Worm (Caenorhabditis elegans) whole organism, L3 larva: Measurements from ENCODE around the gene F23F12.12.

ENCODE experiments used
- R02D3.7 ChIP-seq: fragments of 150-350 bp; optimal IDR thresholded peaks from 2 replicates; lab custom pipeline; 2014; ENCODE audit warnings: missing biosample characterization, missing genetic modification characterization
- ZK546.5 ChIP-seq: sonication (generic microtip); optimal IDR thresholded peaks from 2 replicates; lab custom pipeline; 2017; ENCODE audit warnings: missing biosample characterization, missing genetic modification characterization
- aly-2 ChIP-seq: fragments of 150-350 bp; optimal IDR thresholded peaks from 2 replicates; lab custom pipeline; 2014; ENCODE audit warnings: missing biosample characterization, missing genetic modification characterization
- ama-1 ChIP-seq: fragments of 150-350 bp; optimal IDR thresholded peaks from 2 replicates; lab custom pipeline; 2018
- ceh-16 ChIP-seq: sonication (generic microtip); optimal IDR thresholded peaks from 2 replicates; lab custom pipeline; 2017; ENCODE audit warnings: missing biosample characterization, missing genetic modification characterization
- ceh-28 ChIP-seq: fragments of 150-350 bp; optimal IDR thresholded peaks from 2 replicates; lab custom pipeline; 2014; ENCODE audit warnings: missing biosample characterization, missing genetic modification reagents, missing genetic modification characterization
- ceh-82 ChIP-seq: fragments of 150-350 bp; optimal IDR thresholded peaks from 2 replicates; lab custom pipeline; 2014; ENCODE audit warnings: missing biosample characterization, missing genetic modification characterization
- ceh-9 ChIP-seq: sonication (generic microtip); optimal IDR thresholded peaks from 2 replicates; lab custom pipeline; 2018; ENCODE audit warnings: missing biosample characterization, missing genetic modification characterization
- daf-12 ChIP-seq: fragments of 150-350 bp; optimal IDR thresholded peaks from 2 replicates; lab custom pipeline; 2014; ENCODE audit warnings: missing biosample characterization, missing genetic modification reagents, missing genetic modification characterization
- egl-5 ChIP-seq: fragments of 150-350 bp; optimal IDR thresholded peaks from 2 replicates; lab custom pipeline; 2017; ENCODE audit warnings: missing biosample characterization, missing genetic modification reagents, missing genetic modification characterization, inconsistent platforms
- elt-2 ChIP-seq: sonication (generic microtip); optimal IDR thresholded peaks from 2 replicates; lab custom pipeline; 2016; ENCODE audit warnings: missing genetic modification reagents, mild to moderate bottlenecking, missing genetic modification characterization, missing compliant biosample characterization
- eor-1 ChIP-seq, 2 experiments: fragments of 150-350 bp; optimal IDR thresholded peaks; 2 replicates each; lab custom pipeline; 2014 to 2018; ENCODE audit warnings: missing biosample characterization in 2 of 2, missing genetic modification characterization in 2 of 2
- fkh-10 ChIP-seq: sonication (generic microtip); optimal IDR thresholded peaks from 2 replicates; lab custom pipeline; 2017; ENCODE audit warnings: missing biosample characterization, missing genetic modification reagents, missing genetic modification characterization
- fkh-2 ChIP-seq: fragments of 150-350 bp; optimal IDR thresholded peaks from 2 replicates; lab custom pipeline; 2014; ENCODE audit warnings: missing biosample characterization, missing genetic modification reagents, missing genetic modification characterization
- jun-1 ChIP-seq: fragments of 150-350 bp; optimal IDR thresholded peaks from 2 replicates; lab custom pipeline; 2014; ENCODE audit warnings: missing biosample characterization, missing genetic modification reagents, missing genetic modification characterization
- lin-15B ChIP-seq: fragments of 150-350 bp; optimal IDR thresholded peaks from 2 replicates; lab custom pipeline; 2014; ENCODE audit warnings: missing biosample characterization, missing genetic modification characterization
- lin-39 ChIP-seq: fragments of 150-350 bp; optimal IDR thresholded peaks from 2 replicates; lab custom pipeline; 2018; ENCODE audit warnings: missing biosample characterization, missing genetic modification reagents, missing genetic modification characterization
- lsy-12 ChIP-seq: sonication (generic microtip); optimal IDR thresholded peaks from 2 replicates; lab custom pipeline; 2016; ENCODE audit warnings: mild to moderate bottlenecking, missing genetic modification characterization, missing compliant biosample characterization
- mdl-1 ChIP-seq: fragments of 150-350 bp; optimal IDR thresholded peaks from 2 replicates; lab custom pipeline; 2014; ENCODE audit warnings: missing biosample characterization, missing genetic modification characterization
- nfya-1 ChIP-seq: sonication (generic microtip); optimal IDR thresholded peaks from 2 replicates; lab custom pipeline; 2017; ENCODE audit warnings: missing genetic modification characterization, mild to moderate bottlenecking, missing compliant biosample characterization, antibody characterized with exemption, moderate library complexity; ENCODE audit not compliant: insufficient read depth
- nhr-11 ChIP-seq: fragments of 150-350 bp; optimal IDR thresholded peaks from 2 replicates; lab custom pipeline; 2014; ENCODE audit warnings: missing biosample characterization, missing genetic modification characterization
- nhr-237 ChIP-seq: fragments of 150-350 bp; optimal IDR thresholded peaks from 2 replicates; lab custom pipeline; 2014; ENCODE audit warnings: missing biosample characterization, missing genetic modification characterization
- nhr-25 ChIP-seq: sonication (generic microtip); optimal IDR thresholded peaks from 2 replicates; lab custom pipeline; 2017; ENCODE audit warnings: missing biosample characterization, missing genetic modification characterization
- nhr-28 ChIP-seq: fragments of 150-350 bp; optimal IDR thresholded peaks from 2 replicates; lab custom pipeline; 2014; ENCODE audit warnings: missing biosample characterization, missing genetic modification characterization
- nhr-67 ChIP-seq: fragments of 150-350 bp; optimal IDR thresholded peaks from 2 replicates; lab custom pipeline; 2014; ENCODE audit warnings: missing biosample characterization, missing genetic modification characterization
- pha-4 ChIP-seq: fragments of 150-350 bp; optimal IDR thresholded peaks from 2 replicates; lab custom pipeline; 2014; ENCODE audit warnings: missing biosample characterization, missing genetic modification reagents, missing genetic modification characterization
- pqm-1 ChIP-seq: fragments of 150-350 bp; optimal IDR thresholded peaks from 2 replicates; lab custom pipeline; 2017; ENCODE audit warnings: missing biosample characterization, missing genetic modification characterization, inconsistent platforms
- sea-2 ChIP-seq: fragments of 150-350 bp; sonication (generic microtip); optimal IDR thresholded peaks from 4 replicates; lab custom pipeline; 2014; ENCODE audit warnings: missing biosample characterization, missing genetic modification reagents, missing genetic modification characterization
- skn-1 ChIP-seq: fragments of 150-350 bp; optimal IDR thresholded peaks from 2 replicates; lab custom pipeline; 2014; ENCODE audit warnings: missing biosample characterization, missing genetic modification characterization
- unc-39 ChIP-seq: sonication (generic microtip); optimal IDR thresholded peaks from 4 replicates; lab custom pipeline; 2017; ENCODE audit warnings: missing biosample characterization, missing genetic modification characterization
- unc-62 ChIP-seq: fragments of 150-350 bp; sonication (generic microtip); optimal IDR thresholded peaks from 4 replicates; lab custom pipeline; 2014; ENCODE audit warnings: missing biosample characterization, missing genetic modification reagents, missing genetic modification characterization
- zag-1 ChIP-seq: fragments of 150-350 bp; optimal IDR thresholded peaks from 2 replicates; lab custom pipeline; 2014; ENCODE audit warnings: missing biosample characterization, missing genetic modification characterization
- ztf-4 ChIP-seq: fragments of 150-350 bp; optimal IDR thresholded peaks from 2 replicates; lab custom pipeline; 2014; ENCODE audit warnings: missing biosample characterization, missing genetic modification characterization

The F23F12.12 gene

DNA sequence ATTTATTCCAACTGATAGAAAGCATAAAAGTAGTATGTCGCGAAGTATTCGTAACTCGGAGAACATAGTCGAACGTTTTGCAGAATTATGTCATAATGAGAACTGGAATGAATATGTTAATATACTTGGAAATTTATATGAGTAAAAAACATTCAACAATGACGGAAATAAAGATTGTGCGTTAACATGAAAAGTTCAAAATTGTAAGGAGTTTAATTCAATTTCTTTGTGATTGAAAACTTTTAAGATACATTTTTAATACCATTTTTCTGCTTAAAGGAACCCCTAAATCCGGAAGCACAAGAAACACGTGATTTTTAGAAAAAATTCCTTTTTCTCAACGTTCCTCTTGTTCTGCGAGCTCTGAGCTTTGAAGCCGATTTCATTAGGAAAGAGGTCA lies 17.6 kb downstream of the F23F12.12 start, which contains the start of gene oig-1:
TSS of gene oig-1 (minus strand) at position 101 of the 400 bp plus-strand sequence.
- TF ChIP-seq ama-1: no peak
- no peak for TF ChIP-seq nhr-28 (tag; lab: Kevin White, UChicago)
- no peak for TF ChIP-seq ZK546.5 (tag; lab: Kevin White, UChicago)
- TF ChIP-seq ceh-9 (tag; lab: Kevin White, UChicago): no peak
- TF ChIP-seq skn-1 (tag; lab: Kevin White, UChicago): no peak
- no peak for TF ChIP-seq ceh-16 (tag; lab: Kevin White, UChicago)
- TF ChIP-seq eor-1 (tag; optimal IDR thresholded peaks at IDR 0.05; lab: Kevin White, UChicago): no peak
- TF ChIP-seq ceh-28 (tag; lab: Kevin White, UChicago): no peak
- no peak for TF ChIP-seq unc-62 (GFP tag; lab: Kevin White, UChicago)
- no peak for TF ChIP-seq nhr-11
- no peak for TF ChIP-seq pqm-1
- TF ChIP-seq ceh-82 (tag; lab: Kevin White, UChicago): no peak
- TF ChIP-seq nhr-25 (tag; lab: Kevin White, UChicago): no peak

DNA sequence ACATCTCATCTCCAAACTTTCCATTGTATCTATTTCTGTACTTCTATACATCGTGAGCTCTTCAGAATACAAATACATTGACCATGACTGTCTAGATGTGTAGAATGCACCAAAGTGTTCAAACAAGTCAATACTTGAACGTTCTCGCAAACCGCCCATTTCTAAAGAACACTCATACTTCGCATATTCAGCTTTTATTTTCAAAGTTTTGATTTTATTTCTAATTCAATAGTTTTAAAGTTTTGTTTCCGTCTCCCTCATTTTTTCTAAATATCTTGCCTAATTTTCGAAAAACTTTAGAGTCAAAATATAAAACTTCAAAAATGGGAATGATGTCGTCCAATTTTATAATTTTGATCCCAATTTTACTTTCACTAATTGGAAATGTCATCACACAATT lies 20.0 kb downstream of the F23F12.12 start, which contains the start of gene pqn-10:
TSS of gene pqn-10 (plus strand) at position 301 of the 400 bp plus-strand sequence.
- TF ChIP-seq nhr-28 (tag; lab: Kevin White, UChicago) (no peak), unc-39 (tag; lab: Kevin White, UChicago) (no peak), nfya-1 (tag; lab: Kevin White, UChicago) (no peak), pha-4 (tag; lab: Kevin White, UChicago) (no peak), sea-2 (GFP tag; lab: Kevin White, UChicago) (no peak), lin-15B (tag; lab: Kevin White, UChicago) (no peak), ceh-82 (tag; lab: Kevin White, UChicago) (no peak), nhr-237 (tag; lab: Kevin White, UChicago) (no peak), nhr-25 (tag; lab: Kevin White, UChicago) (no peak)

ce11 chrIII:6531099-6531498 lies 23.2 kb downstream of the F23F12.12 start, which contains the start of gene C09E7.11:
TSS of gene C09E7.11 (plus strand) at chrIII:6531399.
- TF ChIP-seq fkh-2 (tag; lab: Kevin White, UChicago) (no peak), nhr-237 (tag; lab: Kevin White, UChicago) (no peak), pqm-1 (no peak), sea-2 (GFP tag; lab: Kevin White, UChicago) (no peak), mdl-1 (tag; lab: Kevin White, UChicago) (no peak), daf-12 (tag; lab: Kevin White, UChicago) (no peak), jun-1 (tag; lab: Kevin White, UChicago) (no peak)

DNA sequence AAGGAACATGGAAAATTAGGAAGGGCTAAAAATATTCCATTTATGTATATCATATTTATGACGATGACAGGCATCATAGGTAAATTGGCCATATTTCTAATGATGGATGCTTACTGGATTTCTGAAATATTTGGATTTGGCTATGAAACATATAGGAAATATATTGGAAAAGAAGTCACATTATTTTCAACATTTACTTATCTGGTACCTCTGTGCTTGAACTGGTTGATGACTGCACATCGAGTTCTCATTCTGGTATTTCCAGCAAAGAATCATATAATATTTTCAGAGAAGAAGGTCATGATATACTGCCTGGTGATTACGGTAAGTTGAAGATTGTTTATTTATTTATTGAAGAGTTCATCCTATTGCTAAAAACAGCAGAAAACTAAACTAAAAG lies 24.7 kb downstream of the F23F12.12 start, which contains the start of gene srxa-5:
TSS of gene srxa-5 (plus strand) at position 301 of the 400 bp plus-strand sequence.
- TF ChIP-seq fkh-2 (tag; lab: Kevin White, UChicago) (no peak), lin-39 (tag; lab: Kevin White, UChicago) (no peak), nhr-28 (tag; lab: Kevin White, UChicago) (no peak), nhr-67 (tag; lab: Kevin White, UChicago) (no peak)

DNA sequence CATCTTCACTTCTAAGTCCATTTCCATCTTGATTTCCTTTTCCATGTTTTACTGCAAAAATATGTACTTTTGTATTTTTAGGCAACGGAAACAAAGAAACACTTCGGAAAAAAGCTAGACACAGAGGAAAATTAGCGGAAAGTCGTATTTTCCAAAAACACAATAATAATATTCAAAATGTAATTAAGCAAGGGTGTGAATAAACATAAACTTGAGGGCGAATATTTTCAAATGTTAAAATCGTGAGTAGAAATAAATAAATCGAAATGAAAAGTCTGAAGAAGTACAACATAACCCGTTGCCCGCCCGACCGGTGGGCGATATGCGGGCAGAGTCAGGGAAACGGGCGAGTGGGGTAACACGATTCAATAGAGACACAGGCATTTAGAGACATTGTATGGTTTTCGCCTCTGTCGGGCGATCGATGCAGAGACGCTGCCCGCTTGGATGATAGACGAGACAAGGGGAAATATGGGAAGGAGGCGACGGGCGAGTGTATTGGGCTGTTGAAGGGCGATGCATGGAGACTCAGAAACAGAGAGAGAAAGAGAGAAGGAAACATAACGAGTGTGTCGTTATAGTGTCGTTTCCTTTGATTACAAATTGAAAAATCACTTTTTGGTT lies 29.1 kb downstream of the F23F12.12 start, which contains the start of gene C09E7.4:
TSS of gene C09E7.4 (minus strand) at position 51 of the 624 bp plus-strand sequence.
- TF ChIP-seq pha-4 (tag; lab: Kevin White, UChicago): peak; percentile 29
- TF ChIP-seq nfya-1 (tag; lab: Kevin White, UChicago): peak; percentile 52
- no peak for TF ChIP-seq sea-2 (GFP tag; lab: Kevin White, UChicago)
- TF ChIP-seq nhr-28 (tag; lab: Kevin White, UChicago): no peak
- TF ChIP-seq nhr-11: no peak
- TF ChIP-seq jun-1 (tag; lab: Kevin White, UChicago): no peak
- TF ChIP-seq elt-2 (tag; lab: Kevin White, UChicago): peak; percentile 29
- no peak for TF ChIP-seq fkh-2 (tag; lab: Kevin White, UChicago)
- peak; percentile 29 for TF ChIP-seq ceh-28 (tag; lab: Kevin White, UChicago)
- no peak for TF ChIP-seq lin-39 (tag; lab: Kevin White, UChicago)
- TF ChIP-seq lsy-12 (tag; lab: Kevin White, UChicago): no peak
- TF ChIP-seq lin-15B (tag; lab: Kevin White, UChicago): peak; percentile 3
- no peak for TF ChIP-seq ceh-9 (tag; lab: Kevin White, UChicago)
- no peak for TF ChIP-seq ZK546.5 (tag; lab: Kevin White, UChicago)
- no peak for TF ChIP-seq nhr-25 (tag; lab: Kevin White, UChicago)
- TF ChIP-seq skn-1 (tag; lab: Kevin White, UChicago): no peak
- TF ChIP-seq R02D3.7 (tag; lab: Kevin White, UChicago): no peak
- no peak for TF ChIP-seq aly-2 (tag; lab: Kevin White, UChicago)
- TF ChIP-seq zag-1: no peak
- TF ChIP-seq eor-1 (tag; optimal IDR thresholded peaks at IDR 0.05; lab: Kevin White, UChicago): no peak
- no peak for TF ChIP-seq egl-5 (tag; lab: Kevin White, UChicago)
- no peak for TF ChIP-seq pqm-1
- no peak for TF ChIP-seq fkh-10 (GFP tag; lab: Kevin White, UChicago)
- TF ChIP-seq ztf-4 (tag; lab: Kevin White, UChicago): no peak
- no peak for TF ChIP-seq nhr-237 (tag; lab: Kevin White, UChicago)
